Worm (Caenorhabditis elegans): Measurements from ENCODE around the gene ztf-16.

ce11 chrX:4790614-4791013 is 20.7 kb downstream of the ztf-16 start:
- TF ChIP-seq lsy-2 (tag; optimal IDR thresholded peaks at IDR 0.05) (no peak), nhr-11 (tag; optimal IDR thresholded peaks at IDR 0.05) (no peak), nhr-21 (tag; optimal IDR thresholded peaks at IDR 0.05) (no peak), crh-2 (tag; optimal IDR thresholded peaks at IDR 0.05) (no peak), ztf-4 (tag; optimal IDR thresholded peaks at IDR 0.05) (no peak), nhr-237 (tag; optimal IDR thresholded peaks at IDR 0.05) (no peak), C34F6.9 (tag; optimal IDR thresholded peaks at IDR 0.05) (no peak), fos-1 (tag; optimal IDR thresholded peaks at IDR 0.05) (no peak), ceh-82 (tag; optimal IDR thresholded peaks at IDR 0.05) (no peak), elt-1 (tag; optimal IDR thresholded peaks at IDR 0.05) (no peak), snpc-4 (tag; optimal IDR thresholded peaks at IDR 0.05) (no peak), mdl-1 (tag; optimal IDR thresholded peaks at IDR 0.05) (no peak), zag-1 (tag; optimal IDR thresholded peaks at IDR 0.05) (no peak), nhr-23 (tag; optimal IDR thresholded peaks at IDR 0.05) (no peak)

Measured in whole organism, L2 larva.